Worm (Caenorhabditis elegans) whole organism, young adult: ENCODE results near the gene T28F3.11.

Source experiments
- B0261.1 ChIP-seq: sonication (generic microtip); optimal IDR thresholded peaks from 2 replicates; lab custom pipeline; 2016; ENCODE audit warnings: mild to moderate bottlenecking, missing genetic modification characterization, moderate library complexity, missing compliant biosample characterization
- D2030.7 ChIP-seq: fragments of 200-800 bp; sonication (Bioruptor generic); IDR thresholded peaks from 2 replicates; pipeline ENCODE4 v1.3.6; 2022; ENCODE audit warnings: missing genetic modification reagents, missing genetic modification characterization, missing compliant biosample characterization
- F22D6.2 ChIP-seq: sonication (generic microtip); optimal IDR thresholded peaks from 2 replicates; lab custom pipeline; 2016; ENCODE audit warnings: mild to moderate bottlenecking, missing genetic modification characterization, missing compliant biosample characterization
- F23B12.7 ChIP-seq: sonication (generic microtip); optimal IDR thresholded peaks from 2 replicates; lab custom pipeline; 2017; ENCODE audit warnings: missing genetic modification characterization, mild to moderate bottlenecking, missing compliant biosample characterization, antibody characterized with exemption, moderate library complexity; ENCODE audit not compliant: insufficient read depth
- F39B2.1 ChIP-seq: fragments of 200-800 bp; sonication (Bioruptor generic); IDR thresholded peaks from 2 replicates; pipeline ENCODE4 v1.3.6; 2022; ENCODE audit warnings: missing genetic modification reagents, missing genetic modification characterization, missing compliant biosample characterization
- F57A8.1 ChIP-seq: fragments of 200-800 bp; sonication (Bioruptor generic); optimal IDR thresholded peaks from 2 replicates; lab custom pipeline; 2018; ENCODE audit warnings: mild to moderate bottlenecking, missing genetic modification characterization, moderate library complexity, missing compliant biosample characterization
- Y53G8AR.9 ChIP-seq: fragments of 200-800 bp; sonication (Bioruptor generic); conservative IDR thresholded peaks from 2 replicates; pipeline ENCODE4 v1.3.6; 2022; ENCODE audit warnings: missing genetic modification reagents, missing genetic modification characterization, missing compliant biosample characterization
- Y56A3A.18 ChIP-seq: fragments of 200-800 bp; sonication (Bioruptor generic); IDR thresholded peaks from 2 replicates; pipeline ENCODE4 v1.3.6; 2022; ENCODE audit warnings: missing genetic modification reagents, missing genetic modification characterization, missing compliant biosample characterization
- Y79H2A.3 ChIP-seq: fragments of 200-800 bp; sonication (Bioruptor generic); conservative IDR thresholded peaks from 2 replicates; pipeline ENCODE4 v1.3.6; 2022; ENCODE audit warnings: missing genetic modification reagents, missing genetic modification characterization, missing compliant biosample characterization
- Y95B8A.8 ChIP-seq: fragments of 200-800 bp; sonication (Bioruptor generic); IDR thresholded peaks from 2 replicates; pipeline ENCODE4 v1.3.6; 2022; ENCODE audit warnings: missing genetic modification reagents, missing genetic modification characterization, missing compliant biosample characterization
- bed-2 ChIP-seq: fragments of 200-800 bp; sonication (Bioruptor generic); IDR thresholded peaks from 2 replicates; pipeline ENCODE4 v1.3.6; 2022; ENCODE audit warnings: missing genetic modification reagents, missing genetic modification characterization, missing compliant biosample characterization
- cebp-1 ChIP-seq, 2 experiments: fragments of 200-800 bp in 1 of 2; sonication (Bioruptor generic) in 1 of 2; sonication (generic microtip) in 1 of 2; IDR thresholded peaks in 1 of 2; optimal IDR thresholded peaks in 1 of 2; 2 replicates each; pipeline versions ENCODE4 v1.3.6 to Lab custom; 2017 to 2022; ENCODE audit warnings: missing compliant biosample characterization in 2 of 2, missing genetic modification characterization in 2 of 2, mild to moderate bottlenecking in 1 of 2, missing genetic modification reagents in 1 of 2, moderate library complexity in 1 of 2
- ceh-100 ChIP-seq: fragments of 200-800 bp; sonication (Bioruptor generic); IDR thresholded peaks from 2 replicates; pipeline ENCODE4 v1.3.6; 2022; ENCODE audit warnings: missing genetic modification reagents, missing genetic modification characterization, missing compliant biosample characterization
- ceh-58 ChIP-seq: fragments of 200-800 bp; sonication (Bioruptor generic); IDR thresholded peaks from 2 replicates; pipeline ENCODE4 v1.3.6; 2022; ENCODE audit warnings: missing genetic modification characterization, missing compliant biosample characterization
- chd-7 ChIP-seq: sonication (generic microtip); optimal IDR thresholded peaks from 2 replicates; lab custom pipeline; 2016; ENCODE audit warnings: mild to moderate bottlenecking, missing genetic modification characterization, moderate library complexity, missing compliant biosample characterization
- dpl-1 ChIP-seq: fragments of 150-350 bp; optimal IDR thresholded peaks from 2 replicates; lab custom pipeline; 2014; ENCODE audit warnings: missing biosample characterization, missing genetic modification reagents, missing genetic modification characterization
- efl-1 ChIP-seq: fragments of 150-350 bp; optimal IDR thresholded peaks from 2 replicates; lab custom pipeline; 2014; ENCODE audit warnings: missing biosample characterization, missing genetic modification reagents, missing genetic modification characterization
- ets-4 ChIP-seq: fragments of 200-800 bp; sonication (Bioruptor generic); optimal IDR thresholded peaks from 2 replicates; lab custom pipeline; 2018; ENCODE audit warnings: mild to moderate bottlenecking, missing genetic modification characterization, missing compliant biosample characterization
- him-1 ChIP-seq: sonication (generic microtip); optimal IDR thresholded peaks from 2 replicates; lab custom pipeline; 2016; ENCODE audit warnings: missing genotype, missing genetic modification reagents, missing genetic modification characterization, missing compliant biosample characterization
- hlh-12 ChIP-seq: sonication (generic microtip); optimal IDR thresholded peaks from 2 replicates; lab custom pipeline; 2016; ENCODE audit warnings: missing genetic modification characterization, missing compliant biosample characterization
- hrde-1 ChIP-seq: sonication (generic microtip); optimal IDR thresholded peaks from 2 replicates; lab custom pipeline; 2016; ENCODE audit warnings: missing genetic modification characterization, mild to moderate bottlenecking, missing compliant biosample characterization, moderate library complexity, missing genotype, missing genetic modification reagents, borderline replicate concordance
- lin-26 ChIP-seq: fragments of 200-800 bp; sonication (Bioruptor generic); IDR thresholded peaks from 2 replicates; pipeline ENCODE4 v1.3.6; 2022; ENCODE audit warnings: missing genetic modification reagents, missing genetic modification characterization, missing compliant biosample characterization
- lir-1 ChIP-seq: fragments of 200-800 bp; sonication (Bioruptor generic); conservative IDR thresholded peaks from 2 replicates; pipeline ENCODE4 v1.3.6; 2022; ENCODE audit warnings: missing genetic modification reagents, missing genetic modification characterization, missing compliant biosample characterization
- madf-6 ChIP-seq: fragments of 200-800 bp; sonication (Bioruptor generic); IDR thresholded peaks from 2 replicates; pipeline ENCODE4 v1.3.6; 2022; ENCODE audit warnings: missing genetic modification reagents, missing genetic modification characterization, missing compliant biosample characterization
- madf-8 ChIP-seq: fragments of 200-800 bp; sonication (Bioruptor generic); conservative IDR thresholded peaks from 2 replicates; pipeline ENCODE4 v1.3.6; 2022; ENCODE audit warnings: missing genetic modification reagents, missing genetic modification characterization, missing compliant biosample characterization
- mes-4 ChIP-seq: sonication (generic microtip); optimal IDR thresholded peaks from 2 replicates; lab custom pipeline; 2016; ENCODE audit warnings: missing genotype, missing genetic modification characterization, missing compliant biosample characterization
- nfya-1 ChIP-seq: sonication (generic microtip); optimal IDR thresholded peaks from 2 replicates; lab custom pipeline; 2017; ENCODE audit warnings: antibody characterized with exemption, missing compliant biosample characterization, missing genetic modification characterization, borderline replicate concordance; ENCODE audit not compliant: insufficient read depth
- nhr-179 ChIP-seq: sonication (generic microtip); optimal IDR thresholded peaks from 2 replicates; lab custom pipeline; 2016; ENCODE audit warnings: mild to moderate bottlenecking, missing genetic modification characterization, missing compliant biosample characterization
- nhr-27 ChIP-seq: fragments of 200-800 bp; sonication (Bioruptor generic); optimal IDR thresholded peaks from 2 replicates; lab custom pipeline; 2018; ENCODE audit warnings: mild to moderate bottlenecking, missing genetic modification characterization, moderate library complexity, missing compliant biosample characterization
- pbrm-1 ChIP-seq: fragments of 200-800 bp; sonication (Bioruptor generic); IDR thresholded peaks from 2 replicates; pipeline ENCODE4 v1.3.6; 2022; ENCODE audit warnings: missing genetic modification reagents, missing genetic modification characterization, missing compliant biosample characterization
- rec-8 ChIP-seq, 2 experiments: sonication (generic microtip); optimal IDR thresholded peaks; 2 replicates each; lab custom pipeline; 2016; ENCODE audit warnings: mild to moderate bottlenecking in 2 of 2, missing genetic modification characterization in 2 of 2, missing genetic modification reagents in 2 of 2, missing genotype in 2 of 2, missing biosample characterization in 1 of 2, missing compliant biosample characterization in 1 of 2, moderate library complexity in 1 of 2
- rpc-1 ChIP-seq, 2 experiments: fragments of 150-350 bp in 1 of 2; sonication (generic microtip) in 1 of 2; optimal IDR thresholded peaks; 2 replicates each; lab custom pipeline; 2014 to 2018; ENCODE audit warnings: missing biosample characterization in 1 of 2, missing genetic modification characterization in 1 of 2, missing genetic modification reagents in 1 of 2, missing genotype in 1 of 2
- snpc-1.1 ChIP-seq: sonication (generic microtip); optimal IDR thresholded peaks from 2 replicates; lab custom pipeline; 2017; ENCODE audit warnings: missing genetic modification characterization, mild to moderate bottlenecking, missing compliant biosample characterization, antibody characterized with exemption, moderate library complexity, missing genotype, missing genetic modification reagents; ENCODE audit not compliant: insufficient read depth
- snpc-1.3 ChIP-seq: sonication (generic microtip); optimal IDR thresholded peaks from 2 replicates; lab custom pipeline; 2017; ENCODE audit warnings: missing genetic modification characterization, mild to moderate bottlenecking, missing compliant biosample characterization, antibody characterized with exemption, moderate library complexity, missing genotype, missing genetic modification reagents; ENCODE audit not compliant: insufficient read depth
- snpc-4 ChIP-seq, 5 experiments: fragments of 150-350 bp in 1 of 5; sonication (generic microtip) in 4 of 5; optimal IDR thresholded peaks; 2 replicates each; lab custom pipeline; 2014 to 2018; ENCODE audit warnings: missing genetic modification characterization in 5 of 5, missing biosample characterization in 3 of 5, antibody characterized with exemption in 2 of 5, mild to moderate bottlenecking in 2 of 5, missing compliant biosample characterization in 2 of 5, missing genotype in 2 of 5, moderate library complexity in 2 of 5, missing genetic modification reagents in 1 of 5
- sptf-2 ChIP-seq: fragments of 200-800 bp; sonication (Bioruptor generic); optimal IDR thresholded peaks from 2 replicates; lab custom pipeline; 2018; ENCODE audit warnings: mild to moderate bottlenecking, missing genetic modification characterization, missing compliant biosample characterization
- tbx-9 ChIP-seq: sonication (generic microtip); optimal IDR thresholded peaks from 2 replicates; lab custom pipeline; 2016; ENCODE audit warnings: borderline replicate concordance, missing genetic modification characterization, inconsistent platforms, missing compliant biosample characterization
- tlf-1 ChIP-seq: fragments of 200-800 bp; sonication (Bioruptor generic); optimal IDR thresholded peaks from 2 replicates; lab custom pipeline; 2018; ENCODE audit warnings: mild to moderate bottlenecking, missing genetic modification characterization, missing compliant biosample characterization
- unc-130 ChIP-seq: sonication (generic microtip); optimal IDR thresholded peaks from 2 replicates; lab custom pipeline; 2016; ENCODE audit warnings: missing genetic modification reagents, missing genetic modification characterization, missing compliant biosample characterization

T28F3.11 gene

DNA sequence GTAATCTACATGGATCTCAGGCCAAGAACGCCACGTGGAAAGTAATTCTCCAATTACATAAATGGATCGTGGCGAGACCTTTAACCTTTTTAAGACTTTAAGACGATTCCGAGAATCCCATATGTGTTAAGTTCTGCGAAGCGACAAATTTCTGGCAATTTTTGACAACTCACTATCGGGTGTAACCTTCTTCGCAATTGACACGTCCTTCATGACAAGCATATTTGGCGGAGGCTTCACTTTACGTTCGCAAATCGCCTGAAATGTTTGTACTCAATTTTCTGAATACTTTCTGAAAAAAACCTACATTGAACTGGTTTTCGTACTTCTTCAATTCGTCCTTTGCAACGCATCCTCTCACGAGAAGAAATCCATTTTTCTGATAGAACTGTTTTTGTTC, 32.7 kb downstream of the T28F3.11 start:
- TF ChIP-seq nfya-1 (tag; lab: Kevin White, UChicago) (no peak), nhr-27 (tag; lab: Kevin White, UChicago) (no peak), snpc-1.1 (tag; lab: Kevin White, UChicago) (no peak), ets-4 (GFP tag; lab: Kevin White, UChicago) (no peak), lir-1 (GFP tag; lab: Robert Waterston, UW) (no peak), F23B12.7 (tag; lab: Kevin White, UChicago) (no peak), tlf-1 (GFP tag; lab: Kevin White, UChicago) (no peak), snpc-1.3 (tag; lab: Kevin White, UChicago) (no peak), sptf-2 (no peak), hlh-12 (no peak), F39B2.1 (no peak), him-1 (tag; lab: Kevin White, UChicago) (no peak), tbx-9 (tag; lab: Kevin White, UChicago) (no peak), nhr-179 (no peak), pbrm-1 (GFP tag; lab: Robert Waterston, UW) (no peak)

ce11 chrIV:17255001-17255400, 36.5 kb downstream of the T28F3.11 start, which contains the start of gene gtf-2E1:
TSS of gene gtf-2E1 (plus strand) at chrIV:17255301.
- no peak for TF ChIP-seq snpc-4 (GFP tag; optimal IDR thresholded peaks at IDR 0.05; lab: Kevin White, UChicago)
- TF ChIP-seq snpc-4 (tag; optimal IDR thresholded peaks at IDR 0.05; lab: Kevin White, UChicago) = peak in 1 of 4 experiments; percentile 6
- TF ChIP-seq Y95B8A.8 (GFP tag; lab: Robert Waterston, UW) = no peak
- no peak for TF ChIP-seq ceh-58 (GFP tag; lab: Robert Waterston, UW)

- TF ChIP-seq snpc-1.1 (tag; lab: Kevin White, UChicago) (no peak), nhr-179 (no peak)
These were observed 38.0 kb downstream of the T28F3.11 start for ce11 chrIV:17253435-17253834.

- TF ChIP-seq D2030.7 (peak; percentile 97), Y79H2A.3 (GFP tag; lab: Robert Waterston, UW) (0 out of 2 replicates have a peak, but pooled peaks have one; percentile 30), hrde-1 (tag; lab: Kevin White, UChicago) (peak; percentile 66), Y95B8A.8 (GFP tag; lab: Robert Waterston, UW) (peak; percentile 95), F23B12.7 (tag; lab: Kevin White, UChicago) (peak; percentile 92), mes-4 (tag; lab: Kevin White, UChicago) (peak; percentile 14), B0261.1 (peak; percentile 34), Y56A3A.18 (GFP tag; lab: Robert Waterston, UW) (peak; percentile 96), F57A8.1 (GFP tag; lab: Kevin White, UChicago) (no peak), Y53G8AR.9 (GFP tag; lab: Robert Waterston, UW) (peak; percentile 99), efl-1 (GFP tag; lab: Kevin White, UChicago) (peak; percentile 95), F22D6.2 (tag; lab: Kevin White, UChicago) (peak; percentile 89), bed-2 (GFP tag; lab: Robert Waterston, UW) (no peak), unc-130 (GFP tag; lab: Kevin White, UChicago) (peak; percentile 81), dpl-1 (GFP tag; lab: Kevin White, UChicago) (peak; percentile 97), lin-26 (GFP tag; lab: Robert Waterston, UW) (peak; percentile 77), madf-8 (GFP tag; lab: Robert Waterston, UW) (peak; percentile 75), chd-7 (tag; lab: Kevin White, UChicago) (peak; percentile 86), ceh-100 (GFP tag; lab: Robert Waterston, UW) (peak; percentile 91), nhr-179 (no peak), rec-8 (tag; optimal IDR thresholded peaks at IDR 0.05; lab: Kevin White, UChicago) (peak in 1 of 2 experiments; percentile 22), cebp-1 (GFP tag; IDR thresholded peaks at IDR 0.05; lab: Robert Waterston, UW) (peak; percentile 76), cebp-1 (tag; optimal IDR thresholded peaks at IDR 0.05; lab: Kevin White, UChicago) (peak; percentile 95), rpc-1 (optimal IDR thresholded peaks at IDR 0.05; lab: Kevin White, UChicago) (no peak), rpc-1 (tag; optimal IDR thresholded peaks at IDR 0.05; lab: Kevin White, UChicago) (no peak), madf-6 (GFP tag; lab: Robert Waterston, UW) (no peak; the same call in none of the 2 replicates)
These were observed 41.7 kb downstream of the T28F3.11 start, which contains the start of gene eelo-2 for ce11 chrIV:17249691-17250181. TSS of gene eelo-2 (plus strand) at chrIV:17250131.
